Worm (Caenorhabditis elegans): ENCODE data around the gene egg-1.

egg-1 gene

ce11 chrIII:5714984-5715454 lies 13.0 kb upstream of the egg-1 start:
- TF ChIP-seq elt-3 (tag; optimal IDR thresholded peaks at IDR 0.05) (no peak), lin-35 (GFP tag; optimal IDR thresholded peaks at IDR 0.05) (no peak), ceh-82 (tag; optimal IDR thresholded peaks at IDR 0.05) (no peak), unc-98 (GFP tag; IDR thresholded peaks at IDR 0.05) (no peak), lir-3 (tag; optimal IDR thresholded peaks at IDR 0.05; ENCODE audit: poor library complexity) (no peak), sox-4 (tag; optimal IDR thresholded peaks at IDR 0.05) (no peak), efl-1 (optimal IDR thresholded peaks at IDR 0.05) (no peak), efl-1 (GFP tag; optimal IDR thresholded peaks at IDR 0.05 in 1 of 2) (peak in 1 of 2 experiments; percentile 78), nhr-84 (tag; optimal IDR thresholded peaks at IDR 0.05) (no peak), lin-14 (GFP tag; optimal IDR thresholded peaks at IDR 0.05) (no peak), grh-1 (GFP tag; IDR thresholded peaks at IDR 0.05) (no peak), fkh-8 (tag; optimal IDR thresholded peaks at IDR 0.05) (no peak), nhr-76 (tag; optimal IDR thresholded peaks at IDR 0.05) (no peak), egl-27 (tag; optimal IDR thresholded peaks at IDR 0.05) (no peak), egl-13 (tag; optimal IDR thresholded peaks at IDR 0.05) (no peak), unc-62 (GFP tag; optimal IDR thresholded peaks at IDR 0.05) (no peak), blmp-1 (tag; optimal IDR thresholded peaks at IDR 0.05) (peak; percentile 31), tbx-2 (tag; optimal IDR thresholded peaks at IDR 0.05) (no peak), ces-1 (GFP tag; optimal IDR thresholded peaks at IDR 0.05) (no peak), hpl-2 (GFP tag; optimal IDR thresholded peaks at IDR 0.05) (no peak), nhr-85 (tag) (peak; percentile 56)

- TF ChIP-seq pqm-1 (tag; optimal IDR thresholded peaks at IDR 0.05) (no peak), irx-1 (tag; optimal IDR thresholded peaks at IDR 0.05) (no peak), efl-1 (optimal IDR thresholded peaks at IDR 0.05) (peak; percentile 68 to 83), efl-1 (GFP tag; optimal IDR thresholded peaks at IDR 0.05 in 1 of 2) (peak; percentile 30 to 96), egl-27 (tag; optimal IDR thresholded peaks at IDR 0.05) (no peak), nhr-20 (tag; optimal IDR thresholded peaks at IDR 0.05) (peak; percentile 5), ceh-82 (tag; optimal IDR thresholded peaks at IDR 0.05) (peak; percentile 7 to 87 (median 68)), tbx-2 (tag; optimal IDR thresholded peaks at IDR 0.05) (peak; percentile 46), rnt-1 (tag; optimal IDR thresholded peaks at IDR 0.05) (peak; percentile 75), hpl-2 (GFP tag; optimal IDR thresholded peaks at IDR 0.05) (no peak), blmp-1 (tag; optimal IDR thresholded peaks at IDR 0.05) (peak; percentile 52), tlp-1 (tag; optimal IDR thresholded peaks at IDR 0.05) (no peak), snu-23 (GFP tag; optimal IDR thresholded peaks at IDR 0.05) (peak; percentile 67), zag-1 (tag; optimal IDR thresholded peaks at IDR 0.05) (no peak), hlh-17 (GFP tag; optimal IDR thresholded peaks at IDR 0.05; ENCODE audit: borderline replicate concordance) (no peak), dsc-1 (tag; optimal IDR thresholded peaks at IDR 0.05) (peak; percentile 30), ama-1 (optimal IDR thresholded peaks at IDR 0.05) (no peak), mab-9 (GFP tag; IDR thresholded peaks at IDR 0.05) (no peak), Y116A8C.19 (tag; optimal IDR thresholded peaks at IDR 0.05; ENCODE audit: borderline replicate concordance) (no peak), nhr-12 (tag; optimal IDR thresholded peaks at IDR 0.05) (no peak), lir-3 (tag; optimal IDR thresholded peaks at IDR 0.05; ENCODE audit: poor library complexity) (no peak), fos-1 (tag; optimal IDR thresholded peaks at IDR 0.05) (peak; percentile 28), mep-1 (tag; optimal IDR thresholded peaks at IDR 0.05) (peak; percentile 74), lin-39 (tag; optimal IDR thresholded peaks at IDR 0.05) (no peak), lin-13 (GFP tag; optimal IDR thresholded peaks at IDR 0.05) (no peak), isw-1 (GFP tag; IDR thresholded peaks at IDR 0.05) (peak; percentile 39; the same call in 1 of the 2 replicates), alr-1 (tag; optimal IDR thresholded peaks at IDR 0.05; ENCODE audit: borderline replicate concordance) (no peak), lsy-2 (tag; optimal IDR thresholded peaks at IDR 0.05) (peak; percentile 50 to 84), sox-4 (tag; optimal IDR thresholded peaks at IDR 0.05) (no peak), hlh-4 (tag; optimal IDR thresholded peaks at IDR 0.05) (no peak), nhr-11 (tag; optimal IDR thresholded peaks at IDR 0.05) (no peak), nhr-47 (tag; optimal IDR thresholded peaks at IDR 0.05) (peak; percentile 40), fkh-8 (tag; optimal IDR thresholded peaks at IDR 0.05) (peak; percentile 49), sup-37 (GFP tag; optimal IDR thresholded peaks at IDR 0.05) (no peak), nhr-19 (GFP tag; conservative IDR thresholded peaks at IDR 0.05) (no peak), C34B4.2 (tag; optimal IDR thresholded peaks at IDR 0.05) (no peak), nhr-90 (tag; optimal IDR thresholded peaks at IDR 0.05; ENCODE audit: poor library complexity) (no peak), fkh-10 (GFP tag; optimal IDR thresholded peaks at IDR 0.05) (peak; percentile 10), nhr-71 (tag; optimal IDR thresholded peaks at IDR 0.05) (peak; percentile 58)
Observed at ce11 chrIII:5715467-5715866, 12.5 kb upstream of the egg-1 start.

Data from whole organism, L1 larva.